Fruit fly (Drosophila melanogaster) whole organism, embryonic: ENCODE results near the gene f-cup.

Experiments
- Aef1 ChIP-seq: fragments of 200-800 bp; sonication (Bioruptor generic); IDR thresholded peaks from 3 replicates; pipeline ENCODE4 v1.3.6; 2022; ENCODE audit warnings: missing biosample characterization, missing genetic modification characterization
- BEAF-32 ChIP-seq: fragments of 200-800 bp; sonication (Bioruptor generic); optimal IDR thresholded peaks from 3 replicates; lab custom pipeline; 2017; ENCODE audit warnings: missing biosample characterization, missing genetic modification characterization, mild to moderate bottlenecking, moderate library complexity, missing genetic modification reagents
- Bdp1 ChIP-seq: fragments of 200-800 bp; sonication (Bioruptor generic); optimal IDR thresholded peaks from 3 replicates; lab custom pipeline; 2016; ENCODE audit warnings: missing biosample characterization, missing genetic modification characterization
- CG11560 ChIP-seq: fragments of 200-800 bp; sonication (Bioruptor generic); IDR thresholded peaks from 3 replicates; pipeline ENCODE4 v1.3.6; 2022; ENCODE audit warnings: missing biosample characterization, missing genetic modification characterization
- CG11695 ChIP-seq: fragments of 200-800 bp; sonication (Bioruptor generic); IDR thresholded peaks from 3 replicates; pipeline ENCODE4 v1.3.6; 2022; ENCODE audit warnings: missing biosample characterization, missing genetic modification characterization
- CG12659 ChIP-seq: fragments of 200-800 bp; sonication (Bioruptor generic); optimal IDR thresholded peaks from 3 replicates; lab custom pipeline; 2017; ENCODE audit warnings: mild to moderate bottlenecking, missing biosample characterization, missing genetic modification reagents, missing genetic modification characterization
- CG16779 ChIP-seq: fragments of 200-800 bp; sonication (Bioruptor generic); IDR thresholded peaks from 2 replicates; pipeline ENCODE4 v1.3.6; 2022; ENCODE audit warnings: missing biosample characterization, missing genetic modification characterization
- CG17361 ChIP-seq: fragments of 200-800 bp; sonication (Bioruptor generic); IDR thresholded peaks from 3 replicates; pipeline ENCODE4 v1.3.6; 2022; ENCODE audit warnings: missing biosample characterization, missing genetic modification characterization
- CG1832 ChIP-seq: fragments of 200-800 bp; sonication (Bioruptor generic); optimal IDR thresholded peaks from 2 replicates; lab custom pipeline; 2017; ENCODE audit warnings: missing biosample characterization, mild to moderate bottlenecking, missing genetic modification characterization, inconsistent platforms
- CG30403 ChIP-seq: fragments of 200-800 bp; sonication (Bioruptor generic); optimal IDR thresholded peaks from 3 replicates; lab custom pipeline; 2016; ENCODE audit warnings: missing biosample characterization, missing genetic modification characterization
- CG30431 ChIP-seq: fragments of 200-800 bp; sonication (Bioruptor generic); optimal IDR thresholded peaks from 2 replicates; lab custom pipeline; 2017; ENCODE audit warnings: missing biosample characterization, missing genetic modification characterization
- CG3163 ChIP-seq: fragments of 200-800 bp; sonication (Bioruptor generic); optimal IDR thresholded peaks from 3 replicates; lab custom pipeline; 2016; ENCODE audit warnings: missing biosample characterization, missing genetic modification characterization
- CG33557 ChIP-seq: fragments of 200-800 bp; sonication (Bioruptor generic); optimal IDR thresholded peaks from 2 replicates; lab custom pipeline; 2019; ENCODE audit warnings: missing biosample characterization, mild to moderate bottlenecking, missing genetic modification characterization, moderate library complexity
- CG3726 ChIP-seq: fragments of 200-800 bp; sonication (Bioruptor generic); IDR thresholded peaks from 3 replicates; pipeline ENCODE4, ENCODE4 v1.3.6; 2022; ENCODE audit warnings: missing biosample characterization, missing genetic modification characterization
- CG4730 ChIP-seq: fragments of 200-800 bp; sonication (Bioruptor generic); IDR thresholded peaks from 2 replicates; pipeline ENCODE4 v1.3.6; 2022; ENCODE audit warnings: missing biosample characterization, missing genetic modification characterization
- CG6854 ChIP-seq: fragments of 200-800 bp; sonication (Bioruptor generic); optimal IDR thresholded peaks from 3 replicates; lab custom pipeline; 2017; ENCODE audit warnings: missing biosample characterization, mild to moderate bottlenecking, missing genetic modification characterization
- CG8089 ChIP-seq: fragments of 200-800 bp; sonication (Bioruptor generic); optimal IDR thresholded peaks from 3 replicates; lab custom pipeline; 2016; ENCODE audit warnings: missing biosample characterization, missing genetic modification characterization
- CG8944 ChIP-seq: fragments of 200-800 bp; sonication (Bioruptor generic); optimal IDR thresholded peaks from 3 replicates; lab custom pipeline; 2016; ENCODE audit warnings: missing biosample characterization, missing genetic modification characterization
- Dad ChIP-seq: fragments of 200-800 bp; sonication (Bioruptor generic); optimal IDR thresholded peaks from 3 replicates; lab custom pipeline; 2016; ENCODE audit warnings: missing biosample characterization, missing genetic modification characterization
- Dfd ChIP-seq, 2 experiments: fragments of >200 bp; optimal IDR thresholded peaks; 2 replicates each; lab custom pipeline; 2017; ENCODE audit warnings: missing biosample characterization in 2 of 2, missing genetic modification characterization in 2 of 2
- MTF-1 ChIP-seq: fragments of 200-800 bp; sonication (Bioruptor generic); optimal IDR thresholded peaks from 2 replicates; lab custom pipeline; 2018; ENCODE audit warnings: missing biosample characterization, mild to moderate bottlenecking, missing genetic modification characterization, borderline replicate concordance
- PHDP ChIP-seq: fragments of 200-800 bp; sonication (Bioruptor generic); optimal IDR thresholded peaks from 3 replicates; lab custom pipeline; 2018; ENCODE audit warnings: missing biosample characterization, mild to moderate bottlenecking, missing genetic modification characterization, moderate library complexity
- Six4 ChIP-seq: fragments of 200-800 bp; sonication (Bioruptor generic); optimal IDR thresholded peaks from 2 replicates; lab custom pipeline; 2016; ENCODE audit warnings: missing biosample characterization, missing genetic modification characterization
- Sox102F ChIP-seq: fragments of 200-800 bp; sonication (Bioruptor generic); optimal IDR thresholded peaks from 2 replicates; lab custom pipeline; 2018; ENCODE audit warnings: missing biosample characterization, mild to moderate bottlenecking, missing genetic modification characterization, moderate library complexity
- Sry-β ChIP-seq: fragments of 200-800 bp; sonication (Bioruptor generic); optimal IDR thresholded peaks from 2 replicates; lab custom pipeline; 2018; ENCODE audit warnings: missing biosample characterization, mild to moderate bottlenecking, missing genetic modification characterization, moderate library complexity
- Taf1 ChIP-seq: fragments of 200-800 bp; sonication (Bioruptor generic); IDR thresholded peaks from 2 replicates; pipeline ENCODE4 v1.3.6; 2022; ENCODE audit warnings: missing biosample characterization, missing genetic modification characterization
- Tbp ChIP-seq: fragments of >200 bp; optimal IDR thresholded peaks from 2 replicates; lab custom pipeline; 2018; ENCODE audit warnings: missing biosample characterization, missing genetic modification characterization
- ase ChIP-seq: fragments of 200-800 bp; sonication (Bioruptor generic); IDR thresholded peaks from 3 replicates; pipeline ENCODE4 v1.3.6; 2022; ENCODE audit warnings: missing biosample characterization, missing genetic modification characterization
- bowl ChIP-seq: fragments of 200-800 bp; sonication (Bioruptor generic); IDR thresholded peaks from 2 replicates; pipeline ENCODE4 v1.3.6; 2022; ENCODE audit warnings: missing biosample characterization, missing genetic modification characterization
- cato ChIP-seq: fragments of 200-800 bp; sonication (Bioruptor generic); optimal IDR thresholded peaks from 2 replicates; lab custom pipeline; 2016; ENCODE audit warnings: missing biosample characterization, missing genetic modification characterization, borderline replicate concordance
- dpn ChIP-seq, 2 experiments: fragments of 200-800 bp; sonication (Bioruptor generic); optimal IDR thresholded peaks; 3 replicates each; lab custom pipeline; 2016; ENCODE audit warnings: missing biosample characterization in 2 of 2, missing genetic modification characterization in 2 of 2
- esg ChIP-seq: fragments of 200-800 bp; sonication (Bioruptor generic); conservative IDR thresholded peaks from 2 replicates; pipeline ENCODE4 v1.3.6; 2022; ENCODE audit warnings: missing biosample characterization, missing genetic modification characterization
- eve ChIP-seq, 2 experiments: fragments of >200 bp; optimal IDR thresholded peaks; 2 replicates each; lab custom pipeline; 2017; ENCODE audit warnings: missing biosample characterization in 2 of 2, missing genetic modification characterization in 2 of 2
- gro ChIP-seq: fragments of 200-800 bp; sonication (Bioruptor generic); optimal IDR thresholded peaks from 2 replicates; lab custom pipeline; 2016; ENCODE audit warnings: missing biosample characterization, missing genetic modification characterization
- jigr1 ChIP-seq: fragments of 200-800 bp; sonication (Bioruptor generic); IDR thresholded peaks from 3 replicates; pipeline ENCODE4 v1.3.6; 2022; ENCODE audit warnings: missing biosample characterization, missing genetic modification characterization
- lbe ChIP-seq: fragments of 200-800 bp; sonication (Bioruptor generic); optimal IDR thresholded peaks from 2 replicates; lab custom pipeline; 2016; ENCODE audit warnings: missing biosample characterization, mild to moderate bottlenecking, missing genetic modification characterization
- nerfin-2 ChIP-seq: fragments of 200-800 bp; sonication (Bioruptor generic); IDR thresholded peaks from 2 replicates; pipeline ENCODE4 v1.3.6; 2022; ENCODE audit warnings: missing biosample characterization, missing genetic modification characterization; ENCODE audit not compliant: partially characterized antibody
- odd ChIP-seq: fragments of 200-800 bp; sonication (Bioruptor generic); optimal IDR thresholded peaks from 2 replicates; lab custom pipeline; 2017; ENCODE audit warnings: missing biosample characterization, mild to moderate bottlenecking, missing genetic modification characterization
- otp ChIP-seq: fragments of 200-800 bp; sonication (Bioruptor generic); IDR thresholded peaks from 3 replicates; pipeline ENCODE4, ENCODE4 v1.3.6; 2022; ENCODE audit warnings: missing biosample characterization, missing genetic modification characterization
- repo ChIP-seq: fragments of 200-800 bp; sonication (Bioruptor generic); optimal IDR thresholded peaks from 2 replicates; lab custom pipeline; 2016; ENCODE audit warnings: missing biosample characterization, missing genetic modification characterization
- rib ChIP-seq: fragments of 200-800 bp; sonication (Bioruptor generic); IDR thresholded peaks from 2 replicates; pipeline ENCODE4 v1.3.6; 2022; ENCODE audit warnings: missing biosample characterization, missing genetic modification characterization
- slbo ChIP-seq: fragments of 200-800 bp; sonication (Bioruptor generic); IDR thresholded peaks from 2 replicates; pipeline ENCODE4 v1.3.6; 2022; ENCODE audit warnings: missing biosample characterization, missing genetic modification characterization
- sug ChIP-seq: fragments of 200-800 bp; optimal IDR thresholded peaks from 2 replicates; lab custom pipeline; 2019; ENCODE audit warnings: missing biosample characterization, mild to moderate bottlenecking, missing genetic modification characterization, moderate library complexity
- trh ChIP-seq: fragments of 200-800 bp; sonication (Bioruptor generic); optimal IDR thresholded peaks from 2 replicates; lab custom pipeline; 2016; ENCODE audit warnings: missing biosample characterization, missing genetic modification characterization
- vnd ChIP-seq: fragments of 200-800 bp; sonication (Bioruptor generic); IDR thresholded peaks from 3 replicates; pipeline ENCODE4 v1.3.6; 2022; ENCODE audit warnings: missing biosample characterization, missing genetic modification characterization; ENCODE audit not compliant: partially characterized antibody
- wek ChIP-seq: fragments of 200-800 bp; sonication (Bioruptor generic); optimal IDR thresholded peaks from 3 replicates; lab custom pipeline; 2018; ENCODE audit warnings: missing biosample characterization, mild to moderate bottlenecking, missing genetic modification characterization, moderate library complexity
- yki ChIP-seq: fragments of >200 bp; optimal IDR thresholded peaks from 3 replicates; lab custom pipeline; 2018
- z ChIP-seq: fragments of 200-800 bp; sonication (Bioruptor generic); IDR thresholded peaks from 3 replicates; pipeline ENCODE4 v1.3.6; 2022; ENCODE audit warnings: missing biosample characterization, missing genetic modification characterization

The f-cup gene

dm6 chr3R:13693753-13694152, 6.9 kb downstream of the f-cup start, which contains the start of gene CG14367:
CG14367 (plus strand) TSS chr3R:13694053.
- TF ChIP-seq CG1832 (GFP tag; lab: Kevin White, UChicago) = no peak
- TF ChIP-seq Taf1 (GFP tag; lab: Robert Waterston, UW) = no peak

- no peak for TF ChIP-seq gro (GFP tag; lab: Kevin White, UChicago)
- peak; percentile 37 for TF ChIP-seq CG8089 (GFP tag; lab: Kevin White, UChicago)
- peak; percentile 32 to 56 for TF ChIP-seq dpn (GFP tag; optimal IDR thresholded peaks at IDR 0.05; lab: Kevin White, UChicago)
- TF ChIP-seq CG4730 (GFP tag; lab: Robert Waterston, UW) = no peak
- peak; percentile 80 for TF ChIP-seq wek (GFP tag; lab: Kevin White, UChicago)
- no peak for TF ChIP-seq CG3726 (GFP tag; lab: Robert Waterston, UW)
- TF ChIP-seq lbe (GFP tag; lab: Kevin White, UChicago) = no peak
- TF ChIP-seq eve (GFP tag; optimal IDR thresholded peaks at IDR 0.05; lab: Kevin White, UChicago) = no peak
- TF ChIP-seq CG11695 (GFP tag; lab: Robert Waterston, UW) = peak; percentile 37; the same call in 1 of the 3 replicates
- TF ChIP-seq PHDP (tag; lab: Kevin White, UChicago) = no peak
- TF ChIP-seq jigr1 (GFP tag; lab: Robert Waterston, UW) = no peak
- peak; percentile 25 for TF ChIP-seq repo (GFP tag; lab: Kevin White, UChicago)
- TF ChIP-seq bowl (GFP tag; lab: Robert Waterston, UW) = no peak
- TF ChIP-seq CG16779 (GFP tag; lab: Robert Waterston, UW) = 0 out of 2 replicates have a peak, but pooled peaks have one; percentile 10
- TF ChIP-seq odd (GFP tag; lab: Kevin White, UChicago) = no peak
- peak; percentile 44; the same call in 2 of the 3 replicates for TF ChIP-seq Aef1 (GFP tag; lab: Robert Waterston, UW)
- TF ChIP-seq CG12659 (GFP tag; lab: Kevin White, UChicago) = no peak
- TF ChIP-seq CG8944 (GFP tag; lab: Kevin White, UChicago) = peak; percentile 69
- no peak for TF ChIP-seq yki (lab: Kevin White, UChicago)
- no peak for TF ChIP-seq Tbp
- TF ChIP-seq sug (tag; lab: Kevin White, UChicago) = peak; percentile 95
- TF ChIP-seq z (GFP tag; lab: Robert Waterston, UW) = 0 out of 3 replicates have a peak, but pooled peaks have one; percentile 24
- TF ChIP-seq CG6854 (GFP tag; lab: Kevin White, UChicago) = peak; percentile 72
- peak; percentile 9 for TF ChIP-seq CG30403 (GFP tag; lab: Kevin White, UChicago)
- TF ChIP-seq nerfin-2 = no peak
- no peak for TF ChIP-seq CG17361
- TF ChIP-seq CG3163 (GFP tag; lab: Kevin White, UChicago) = peak; percentile 41
- TF ChIP-seq Bdp1 = peak; percentile 14
- peak; percentile 32 for TF ChIP-seq Sry-β
- TF ChIP-seq trh = peak; percentile 71
- TF ChIP-seq cato (GFP tag; lab: Kevin White, UChicago) = peak; percentile 33
- TF ChIP-seq BEAF-32 (GFP tag; lab: Kevin White, UChicago) = no peak
- peak; percentile 19 for TF ChIP-seq Sox102F (GFP tag; lab: Kevin White, UChicago)
- no peak for TF ChIP-seq CG11560 (tag; lab: Robert Waterston, UW)
- TF ChIP-seq Dad = peak; percentile 22
- no peak for TF ChIP-seq esg (GFP tag; lab: Robert Waterston, UW)
- peak; percentile 65 for TF ChIP-seq CG33557 (GFP tag; lab: Kevin White, UChicago)
- TF ChIP-seq ase = 0 out of 3 replicates have a peak, but pooled peaks have one; percentile 12
- TF ChIP-seq otp (GFP tag; lab: Robert Waterston, UW) = peak; percentile 75; the same call in 1 of the 3 replicates
- no peak for TF ChIP-seq Six4 (GFP tag; lab: Kevin White, UChicago)
- peak; percentile 75 for TF ChIP-seq MTF-1 (GFP tag; lab: Kevin White, UChicago)
- peak; percentile 55 for TF ChIP-seq rib
- TF ChIP-seq slbo = peak; percentile 56
- TF ChIP-seq Dfd (GFP tag; optimal IDR thresholded peaks at IDR 0.05; lab: Kevin White, UChicago) = no peak
- no peak for TF ChIP-seq vnd (GFP tag; lab: Robert Waterston, UW)
- TF ChIP-seq CG30431 (GFP tag; lab: Kevin White, UChicago) = peak; percentile 48
These were observed 14.0 kb downstream of the f-cup start, which contains the start of gene omd for dm6 chr3R:13686371-13687211. omd (minus strand) TSS chr3R:13687210.
